Worm (Caenorhabditis elegans): ENCODE data around the gene nhr-61.

DNA sequence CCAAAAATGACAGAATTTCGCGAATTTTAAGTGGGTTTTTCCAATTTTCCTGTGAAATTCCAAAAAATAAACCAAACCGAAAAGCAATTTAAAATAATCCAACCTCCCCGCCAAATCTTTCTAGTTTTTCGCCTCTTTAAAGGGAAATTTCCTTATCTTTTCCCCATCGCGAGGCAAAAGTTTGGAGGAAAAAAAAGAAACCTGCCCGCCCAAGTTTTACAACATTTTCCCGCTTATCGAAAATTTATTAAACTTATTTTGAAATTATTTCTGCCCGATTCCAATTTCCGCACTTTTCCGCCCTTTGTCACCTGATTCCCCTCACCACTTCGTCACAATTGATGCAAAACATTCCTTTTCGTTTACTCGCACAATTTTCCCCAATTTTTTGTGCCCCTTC lies 6.1 kb downstream of the nhr-61 start, which contains the start of gene osta-3:
- no peak for TF ChIP-seq lin-15B (tag; optimal IDR thresholded peaks at IDR 0.05)
- TF ChIP-seq elt-3 (tag; optimal IDR thresholded peaks at IDR 0.05) = no peak
- TF ChIP-seq ceh-9 (tag; optimal IDR thresholded peaks at IDR 0.05) = no peak
- TF ChIP-seq nhr-43 (tag; optimal IDR thresholded peaks at IDR 0.05; ENCODE audit: poor library complexity, severe bottlenecking) = no peak
- no peak for TF ChIP-seq ztf-11 (tag; optimal IDR thresholded peaks at IDR 0.05)
